Worm (Caenorhabditis elegans) whole organism, young adult: ENCODE measurements around the gene lsm-4.

Experiments
- B0019.2 ChIP-seq: fragments of 200-800 bp; sonication (Bioruptor generic); conservative IDR thresholded peaks from 2 replicates; pipeline ENCODE4 v1.3.6; 2022; ENCODE audit warnings: missing genetic modification reagents, missing genetic modification characterization, missing compliant biosample characterization
- F10E7.11 ChIP-seq: sonication (generic microtip); optimal IDR thresholded peaks from 2 replicates; lab custom pipeline; 2017; ENCODE audit warnings: mild to moderate bottlenecking, missing genetic modification characterization, moderate library complexity, missing compliant biosample characterization
- F22D6.2 ChIP-seq: sonication (generic microtip); optimal IDR thresholded peaks from 2 replicates; lab custom pipeline; 2016; ENCODE audit warnings: mild to moderate bottlenecking, missing genetic modification characterization, missing compliant biosample characterization
- F23B12.7 ChIP-seq: sonication (generic microtip); optimal IDR thresholded peaks from 2 replicates; lab custom pipeline; 2017; ENCODE audit warnings: missing genetic modification characterization, mild to moderate bottlenecking, missing compliant biosample characterization, antibody characterized with exemption, moderate library complexity; ENCODE audit not compliant: insufficient read depth
- Y56A3A.18 ChIP-seq: fragments of 200-800 bp; sonication (Bioruptor generic); IDR thresholded peaks from 2 replicates; pipeline ENCODE4 v1.3.6; 2022; ENCODE audit warnings: missing genetic modification reagents, missing genetic modification characterization, missing compliant biosample characterization
- Y95B8A.8 ChIP-seq: fragments of 200-800 bp; sonication (Bioruptor generic); IDR thresholded peaks from 2 replicates; pipeline ENCODE4 v1.3.6; 2022; ENCODE audit warnings: missing genetic modification reagents, missing genetic modification characterization, missing compliant biosample characterization
- atf-7 ChIP-seq: sonication (generic microtip); optimal IDR thresholded peaks from 2 replicates; lab custom pipeline; 2017; ENCODE audit warnings: mild to moderate bottlenecking, missing genetic modification characterization, missing compliant biosample characterization
- attf-3 ChIP-seq: fragments of 200-800 bp; sonication (Bioruptor generic); conservative IDR thresholded peaks from 2 replicates; pipeline ENCODE4 v1.3.6; 2022; ENCODE audit warnings: missing genetic modification reagents, missing genetic modification characterization, missing compliant biosample characterization
- attf-5 ChIP-seq: fragments of 200-800 bp; sonication (Bioruptor generic); optimal IDR thresholded peaks from 2 replicates; lab custom pipeline; 2018; ENCODE audit warnings: mild to moderate bottlenecking, missing genetic modification characterization, missing compliant biosample characterization
- attf-6 ChIP-seq: fragments of 200-800 bp; sonication (Bioruptor generic); IDR thresholded peaks from 2 replicates; pipeline ENCODE4 v1.3.6; 2022; ENCODE audit warnings: missing genetic modification reagents, missing genetic modification characterization, missing compliant biosample characterization
- ceh-27 ChIP-seq: fragments of 200-800 bp; sonication (Bioruptor generic); optimal IDR thresholded peaks from 2 replicates; lab custom pipeline; 2018; ENCODE audit warnings: mild to moderate bottlenecking, missing genetic modification characterization, moderate library complexity, missing compliant biosample characterization
- ceh-79 ChIP-seq: sonication (generic microtip); optimal IDR thresholded peaks from 2 replicates; lab custom pipeline; 2017; ENCODE audit warnings: mild to moderate bottlenecking, missing genetic modification characterization, missing compliant biosample characterization
- ekl-4 ChIP-seq: fragments of 200-800 bp; sonication (Bioruptor generic); IDR thresholded peaks from 2 replicates; pipeline ENCODE4 v1.3.6; 2022; ENCODE audit warnings: missing genetic modification reagents, missing genetic modification characterization, missing compliant biosample characterization
- fkh-3 ChIP-seq: sonication (generic microtip); optimal IDR thresholded peaks from 2 replicates; lab custom pipeline; 2016; ENCODE audit warnings: mild to moderate bottlenecking, missing genetic modification characterization, missing compliant biosample characterization
- gei-17 ChIP-seq: fragments of 200-800 bp; sonication (Bioruptor generic); optimal IDR thresholded peaks from 2 replicates; lab custom pipeline; 2018; ENCODE audit warnings: mild to moderate bottlenecking, missing genetic modification characterization, missing compliant biosample characterization
- hmg-1.2 ChIP-seq: fragments of 200-800 bp; sonication (Bioruptor generic); IDR thresholded peaks from 2 replicates; pipeline ENCODE4 v1.3.6; 2022; ENCODE audit warnings: missing genetic modification reagents, missing genetic modification characterization, missing compliant biosample characterization
- hmg-20 ChIP-seq: fragments of 200-800 bp; sonication (Bioruptor generic); IDR thresholded peaks from 2 replicates; pipeline ENCODE4 v1.3.6; 2022; ENCODE audit warnings: missing genetic modification reagents, missing genetic modification characterization, missing compliant biosample characterization
- let-526 ChIP-seq: fragments of 200-800 bp; sonication (Bioruptor generic); IDR thresholded peaks from 2 replicates; pipeline ENCODE4 v1.3.6; 2022; ENCODE audit warnings: missing genetic modification reagents, missing genetic modification characterization, missing compliant biosample characterization
- let-607 ChIP-seq, 2 experiments: fragments of 200-800 bp in 1 of 2; sonication (Bioruptor generic) in 1 of 2; sonication (generic microtip) in 1 of 2; optimal IDR thresholded peaks; 2 replicates each; lab custom pipeline; 2016 to 2018; ENCODE audit warnings: mild to moderate bottlenecking in 2 of 2, missing compliant biosample characterization in 2 of 2, missing genetic modification characterization in 2 of 2, moderate library complexity in 2 of 2, missing genotype in 1 of 2
- lsl-1 ChIP-seq: fragments of 200-800 bp; sonication (Bioruptor generic); optimal IDR thresholded peaks from 2 replicates; lab custom pipeline; 2018; ENCODE audit warnings: mild to moderate bottlenecking, missing genetic modification characterization, moderate library complexity, missing compliant biosample characterization
- nfya-2 ChIP-seq: fragments of 200-800 bp; sonication (Bioruptor generic); IDR thresholded peaks from 2 replicates; pipeline ENCODE4 v1.3.6; 2022; ENCODE audit warnings: missing genetic modification reagents, missing genetic modification characterization, missing compliant biosample characterization
- nfyb-1 ChIP-seq: fragments of 200-800 bp; sonication (Bioruptor generic); IDR thresholded peaks from 2 replicates; pipeline ENCODE4 v1.3.6; 2022; ENCODE audit warnings: missing genetic modification reagents, missing genetic modification characterization, missing compliant biosample characterization
- nhr-80 ChIP-seq: sonication (generic microtip); optimal IDR thresholded peaks from 2 replicates; lab custom pipeline; 2016; ENCODE audit warnings: missing genetic modification characterization, missing compliant biosample characterization
- pbrm-1 ChIP-seq: fragments of 200-800 bp; sonication (Bioruptor generic); IDR thresholded peaks from 2 replicates; pipeline ENCODE4 v1.3.6; 2022; ENCODE audit warnings: missing genetic modification reagents, missing genetic modification characterization, missing compliant biosample characterization
- pha-4 ChIP-seq: fragments of 150-350 bp; sonication (generic microtip); optimal IDR thresholded peaks from 2 replicates; lab custom pipeline; 2014; ENCODE audit warnings: missing biosample characterization, missing genetic modification reagents, missing genetic modification characterization
- rcor-1 ChIP-seq: fragments of 200-800 bp; sonication (Bioruptor generic); IDR thresholded peaks from 2 replicates; pipeline ENCODE4 v1.3.6; 2022; ENCODE audit warnings: missing genetic modification reagents, missing genetic modification characterization, missing compliant biosample characterization
- sdz-38 ChIP-seq: sonication (generic microtip); optimal IDR thresholded peaks from 2 replicates; lab custom pipeline; 2016; ENCODE audit warnings: missing genotype, missing genetic modification characterization, missing compliant biosample characterization
- snpc-1.3 ChIP-seq: sonication (generic microtip); optimal IDR thresholded peaks from 2 replicates; lab custom pipeline; 2017; ENCODE audit warnings: missing genetic modification characterization, mild to moderate bottlenecking, missing compliant biosample characterization, antibody characterized with exemption, moderate library complexity, missing genotype, missing genetic modification reagents; ENCODE audit not compliant: insufficient read depth
- snpc-4 ChIP-seq, 5 experiments: fragments of 150-350 bp in 1 of 5; sonication (generic microtip) in 4 of 5; optimal IDR thresholded peaks; 2 replicates each; lab custom pipeline; 2014 to 2018; ENCODE audit warnings: missing genetic modification characterization in 5 of 5, missing biosample characterization in 3 of 5, antibody characterized with exemption in 2 of 5, mild to moderate bottlenecking in 2 of 5, missing compliant biosample characterization in 2 of 5, missing genotype in 2 of 5, moderate library complexity in 2 of 5, missing genetic modification reagents in 1 of 5
- tlf-1 ChIP-seq: fragments of 200-800 bp; sonication (Bioruptor generic); optimal IDR thresholded peaks from 2 replicates; lab custom pipeline; 2018; ENCODE audit warnings: mild to moderate bottlenecking, missing genetic modification characterization, missing compliant biosample characterization
- ztf-22 ChIP-seq: fragments of 200-800 bp; sonication (Bioruptor generic); optimal IDR thresholded peaks from 2 replicates; lab custom pipeline; 2018; ENCODE audit warnings: mild to moderate bottlenecking, missing genetic modification characterization, moderate library complexity, missing compliant biosample characterization
- ztf-25 ChIP-seq: fragments of 200-800 bp; sonication (Bioruptor generic); IDR thresholded peaks from 2 replicates; pipeline ENCODE4 v1.3.6; 2022; ENCODE audit warnings: missing genetic modification reagents, missing genetic modification characterization, missing compliant biosample characterization

lsm-4 gene

DNA sequence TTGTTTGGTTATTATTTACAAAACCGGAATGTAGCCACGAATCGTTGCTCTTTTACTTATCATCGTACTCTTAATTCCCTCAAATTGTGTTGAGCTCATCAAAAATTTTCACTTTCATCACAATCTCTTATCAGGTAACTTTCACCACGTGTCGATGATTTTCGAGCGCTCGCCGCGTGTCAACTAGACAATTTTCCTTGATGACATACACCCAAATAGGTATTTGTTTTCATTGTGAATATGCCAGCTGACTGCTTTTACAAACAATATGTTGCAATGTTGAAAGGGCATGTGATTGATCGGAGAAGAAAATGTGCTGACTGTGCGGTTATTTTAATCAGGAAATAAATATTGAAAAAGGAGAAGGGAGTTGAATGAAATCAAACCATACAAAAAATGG, 11.7 kb upstream of the lsm-4 start:
- TF ChIP-seq ztf-22 (no peak), let-607 (tag; optimal IDR thresholded peaks at IDR 0.05; lab: Kevin White, UChicago) (peak in 1 of 2 experiments; percentile 4), let-526 (GFP tag; lab: Robert Waterston, UW) (no peak), pha-4 (tag; lab: Kevin White, UChicago) (peak; percentile 35), B0019.2 (GFP tag; lab: Robert Waterston, UW) (no peak), nhr-80 (tag; lab: Kevin White, UChicago) (peak; percentile 76), hmg-20 (GFP tag; lab: Robert Waterston, UW) (no peak), snpc-4 (GFP tag; optimal IDR thresholded peaks at IDR 0.05; lab: Kevin White, UChicago) (no peak), snpc-4 (tag; optimal IDR thresholded peaks at IDR 0.05; lab: Kevin White, UChicago) (no peak), F10E7.11 (tag; lab: Kevin White, UChicago) (no peak), rcor-1 (GFP tag; lab: Robert Waterston, UW) (no peak)

DNA sequence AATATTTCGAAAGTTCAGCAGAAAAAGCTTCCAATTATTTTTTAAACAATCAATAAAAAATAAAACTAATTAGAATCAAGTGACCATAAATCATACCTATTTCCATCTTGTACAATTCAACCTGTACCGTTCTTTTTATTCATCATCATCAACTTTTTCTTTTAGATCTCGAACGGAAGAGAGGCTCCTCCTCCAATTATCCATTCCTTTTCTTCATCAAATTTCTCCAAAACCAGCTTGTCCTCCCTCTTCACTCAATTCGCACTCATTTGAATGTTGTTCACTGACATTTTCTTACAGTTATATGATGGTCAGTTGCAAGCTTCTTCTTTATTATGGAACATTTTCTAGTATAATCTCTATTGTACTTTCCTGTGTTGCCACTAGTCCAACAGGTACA, 8.9 kb upstream of the lsm-4 start, which contains the start of gene C30G12.4:
Gene C30G12.4, plus strand, starts transcription at position 301 of the 400 bp plus-strand sequence.
- no peak for TF ChIP-seq ceh-79
- no peak for TF ChIP-seq sdz-38 (tag; lab: Kevin White, UChicago)
- TF ChIP-seq F22D6.2 (tag; lab: Kevin White, UChicago), result no peak
- TF ChIP-seq, all 124 proteins: peak for 0

DNA sequence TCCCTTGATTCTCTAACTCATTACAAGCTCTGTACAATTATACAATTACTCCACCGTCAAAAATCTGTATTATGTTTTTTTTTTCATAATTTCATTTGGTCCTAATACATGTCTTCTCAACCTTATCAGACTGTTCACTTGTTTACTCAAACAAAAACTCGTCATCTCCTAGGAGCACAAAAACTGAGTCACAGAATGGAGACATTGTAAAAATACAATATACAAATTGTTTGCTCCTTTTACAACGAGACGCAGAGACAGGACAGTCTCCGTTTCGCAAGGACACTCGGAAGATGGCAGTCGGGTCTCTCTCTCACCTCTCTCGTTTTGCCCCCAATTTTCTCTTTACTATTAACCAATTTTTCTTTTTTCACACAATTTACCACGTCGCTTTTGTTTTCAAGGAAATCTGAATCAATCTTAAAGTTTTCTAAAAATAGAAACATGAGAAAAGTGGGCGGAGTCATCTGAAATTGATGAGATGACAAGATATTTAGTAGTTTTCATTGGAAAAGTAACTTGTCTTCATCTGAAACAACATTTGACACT, 2.7 kb upstream of the lsm-4 start, which contains the start of gene F32A5.8:
Gene F32A5.8, plus strand, starts transcription at position 499 of the 549 bp plus-strand sequence.
- TF ChIP-seq hmg-1.2 (GFP tag; lab: Robert Waterston, UW), result 0 out of 2 replicates have a peak, but pooled peaks have one; percentile 16
- TF ChIP-seq ceh-27 (GFP tag; lab: Kevin White, UChicago), result no peak
- no peak for TF ChIP-seq F23B12.7 (tag; lab: Kevin White, UChicago)
- TF ChIP-seq tlf-1, result no peak
- 0 out of 2 replicates have a peak, but pooled peaks have one; percentile 15 for TF ChIP-seq nfyb-1 (GFP tag; lab: Robert Waterston, UW)
- TF ChIP-seq attf-5 (GFP tag; lab: Kevin White, UChicago), result peak; percentile 15
- TF ChIP-seq attf-6 (GFP tag; lab: Robert Waterston, UW), result no peak
- TF ChIP-seq lsl-1 (GFP tag; lab: Kevin White, UChicago), result no peak
- TF ChIP-seq ekl-4 (GFP tag; lab: Robert Waterston, UW), result 0 out of 2 replicates have a peak, but pooled peaks have one; percentile 36
- TF ChIP-seq snpc-1.3, result no peak
- peak; percentile 82 for TF ChIP-seq nhr-80 (tag; lab: Kevin White, UChicago)
- no peak for TF ChIP-seq nfya-2 (GFP tag; lab: Robert Waterston, UW)
- TF ChIP-seq fkh-3, result no peak
- peak; percentile 29; the same call in 1 of the 2 replicates for TF ChIP-seq pbrm-1 (GFP tag; lab: Robert Waterston, UW)
- no peak for TF ChIP-seq Y56A3A.18 (GFP tag; lab: Robert Waterston, UW)
- TF ChIP-seq pha-4 (tag; lab: Kevin White, UChicago), result no peak
- no peak for TF ChIP-seq gei-17 (GFP tag; lab: Kevin White, UChicago)
- TF ChIP-seq ceh-79, result no peak
- TF ChIP-seq Y95B8A.8 (GFP tag; lab: Robert Waterston, UW), result no peak
- no peak for TF ChIP-seq ztf-25 (GFP tag; lab: Robert Waterston, UW)
- 0 out of 2 replicates have a peak, but pooled peaks have one; percentile 23 for TF ChIP-seq attf-3 (GFP tag; lab: Robert Waterston, UW)
- TF ChIP-seq atf-7 (tag; lab: Kevin White, UChicago), result no peak
- TF ChIP-seq, all 124 proteins: peak for 7
